Fruit fly (Drosophila melanogaster) whole organism, embryonic: ENCODE results near the gene Acbp6.

Experiments used
- Atf-2 ChIP-seq: fragments of 200-800 bp; sonication (Bioruptor generic); optimal IDR thresholded peaks from 2 replicates; lab custom pipeline; 2016; ENCODE audit warnings: missing biosample characterization, missing genetic modification characterization
- B-H2 ChIP-seq: fragments of 200-800 bp; sonication (Bioruptor generic); optimal IDR thresholded peaks from 2 replicates; lab custom pipeline; 2018; ENCODE audit warnings: missing biosample characterization, mild to moderate bottlenecking, missing genetic modification characterization
- CG1024 ChIP-seq: fragments of 200-800 bp; sonication (Bioruptor generic); IDR thresholded peaks from 2 replicates; pipeline ENCODE4 v1.3.6; 2022; ENCODE audit warnings: missing biosample characterization, missing genetic modification characterization
- CG10267 ChIP-seq: fragments of 200-800 bp; sonication (Bioruptor generic); optimal IDR thresholded peaks from 2 replicates; lab custom pipeline; 2018; ENCODE audit warnings: missing biosample characterization, mild to moderate bottlenecking, missing genetic modification characterization, moderate library complexity
- CG10274 ChIP-seq: fragments of 200-800 bp; sonication (Bioruptor generic); optimal IDR thresholded peaks from 3 replicates; lab custom pipeline; 2017; ENCODE audit warnings: missing biosample characterization, mild to moderate bottlenecking, missing genetic modification characterization
- CG11085 ChIP-seq: fragments of 200-800 bp; sonication (Bioruptor generic); IDR thresholded peaks from 2 replicates; pipeline ENCODE4 v1.3.6; 2022; ENCODE audit warnings: missing biosample characterization, missing genetic modification characterization
- CG12155 ChIP-seq: fragments of 200-800 bp; sonication (Bioruptor generic); optimal IDR thresholded peaks from 3 replicates; lab custom pipeline; 2016; ENCODE audit warnings: missing biosample characterization, missing genetic modification characterization
- CG12769 ChIP-seq: fragments of 200-800 bp; sonication (Bioruptor generic); optimal IDR thresholded peaks from 2 replicates; lab custom pipeline; 2019; ENCODE audit warnings: missing biosample characterization, mild to moderate bottlenecking, missing genetic modification characterization, moderate library complexity
- CG14050 ChIP-seq: fragments of 200-800 bp; sonication (Bioruptor generic); IDR thresholded peaks from 3 replicates; pipeline ENCODE4 v1.3.6; 2022; ENCODE audit warnings: missing biosample characterization, missing genetic modification characterization
- CG17802 ChIP-seq: fragments of 200-800 bp; sonication (Bioruptor generic); optimal IDR thresholded peaks from 2 replicates; lab custom pipeline; 2018; ENCODE audit warnings: missing biosample characterization, mild to moderate bottlenecking, missing genetic modification characterization, moderate library complexity
- CG18599 ChIP-seq: fragments of 200-800 bp; sonication (Bioruptor generic); optimal IDR thresholded peaks from 3 replicates; lab custom pipeline; 2017; ENCODE audit warnings: missing biosample characterization, missing genetic modification characterization, mild to moderate bottlenecking, moderate library complexity, missing genetic modification reagents
- CG2712 ChIP-seq: fragments of 200-800 bp; optimal IDR thresholded peaks from 3 replicates; lab custom pipeline; 2019; ENCODE audit warnings: missing biosample characterization, mild to moderate bottlenecking, missing genetic modification characterization, moderate library complexity
- CG2875 ChIP-seq: fragments of 200-800 bp; sonication (Bioruptor generic); optimal IDR thresholded peaks from 2 replicates; lab custom pipeline; 2017; ENCODE audit warnings: missing biosample characterization, mild to moderate bottlenecking, missing genetic modification characterization, missing genetic modification reagents
- CG32532 ChIP-seq: fragments of 200-800 bp; sonication (Bioruptor generic); IDR thresholded peaks from 2 replicates; pipeline ENCODE4 v1.3.6; 2022; ENCODE audit warnings: missing biosample characterization, missing genetic modification characterization
- CG33557 ChIP-seq: fragments of 200-800 bp; sonication (Bioruptor generic); optimal IDR thresholded peaks from 2 replicates; lab custom pipeline; 2019; ENCODE audit warnings: missing biosample characterization, mild to moderate bottlenecking, missing genetic modification characterization, moderate library complexity
- CG34376 ChIP-seq: fragments of 200-800 bp; sonication (Bioruptor generic); optimal IDR thresholded peaks from 2 replicates; lab custom pipeline; 2018; ENCODE audit warnings: missing biosample characterization, mild to moderate bottlenecking, missing genetic modification characterization
- CG3838 ChIP-seq: fragments of 200-800 bp; sonication (Bioruptor generic); optimal IDR thresholded peaks from 3 replicates; lab custom pipeline; 2016; ENCODE audit warnings: missing biosample characterization, missing genetic modification characterization
- CG42726 ChIP-seq: fragments of 200-800 bp; sonication (Bioruptor generic); IDR thresholded peaks from 2 replicates; pipeline ENCODE4 v1.3.6; 2022; ENCODE audit warnings: missing biosample characterization, missing genetic modification characterization; ENCODE audit not compliant: partially characterized antibody
- CG5953 ChIP-seq: fragments of 200-800 bp; sonication (Bioruptor generic); IDR thresholded peaks from 2 replicates; pipeline ENCODE4 v1.3.6; 2022; ENCODE audit warnings: missing biosample characterization, missing genetic modification characterization
- CG6683 ChIP-seq: fragments of 200-800 bp; sonication (Bioruptor generic); optimal IDR thresholded peaks from 2 replicates; lab custom pipeline; 2017; ENCODE audit warnings: missing biosample characterization, mild to moderate bottlenecking, missing genetic modification characterization, missing genetic modification reagents
- CG6689 ChIP-seq: fragments of 200-800 bp; sonication (Bioruptor generic); IDR thresholded peaks from 2 replicates; pipeline ENCODE4 v1.3.6; 2022; ENCODE audit warnings: missing biosample characterization, missing genetic modification characterization
- CG6791 ChIP-seq: fragments of 200-800 bp; sonication (Bioruptor generic); IDR thresholded peaks from 3 replicates; pipeline ENCODE4 v1.3.6; 2022; ENCODE audit warnings: missing biosample characterization, missing genetic modification characterization; ENCODE audit not compliant: partially characterized antibody
- CoRest ChIP-seq: fragments of 200-800 bp; sonication (Bioruptor generic); optimal IDR thresholded peaks from 3 replicates; lab custom pipeline; 2018; ENCODE audit warnings: missing biosample characterization, mild to moderate bottlenecking, missing genetic modification characterization, moderate library complexity
- Drgx ChIP-seq: fragments of 200-800 bp; sonication (Bioruptor generic); IDR thresholded peaks from 2 replicates; pipeline ENCODE4 v1.3.6; 2022; ENCODE audit warnings: missing biosample characterization, missing genetic modification characterization
- Fer3 ChIP-seq: fragments of 200-800 bp; sonication (Bioruptor generic); optimal IDR thresholded peaks from 2 replicates; lab custom pipeline; 2018; ENCODE audit warnings: missing biosample characterization, mild to moderate bottlenecking, missing genetic modification characterization, moderate library complexity
- Hr51 ChIP-seq, 2 experiments: fragments of 200-800 bp; sonication (Bioruptor generic); optimal IDR thresholded peaks; 2 replicates in 1 of 2; 3 replicates in 1 of 2; lab custom pipeline; 2016 to 2018; ENCODE audit warnings: missing biosample characterization in 2 of 2, missing genetic modification characterization in 2 of 2, mild to moderate bottlenecking in 1 of 2, moderate library complexity in 1 of 2
- Lpt ChIP-seq: fragments of >200 bp; optimal IDR thresholded peaks from 2 replicates; lab custom pipeline; 2018; ENCODE audit warnings: missing biosample characterization, missing genetic modification characterization
- MESR4 ChIP-seq: fragments of 200-800 bp; sonication (Bioruptor generic); optimal IDR thresholded peaks from 2 replicates; lab custom pipeline; 2018; ENCODE audit warnings: missing biosample characterization, mild to moderate bottlenecking, missing genetic modification characterization, moderate library complexity
- Sin3A ChIP-seq: fragments of >200 bp; optimal IDR thresholded peaks from 2 replicates; lab custom pipeline; 2018
- Stat92E ChIP-seq, 3 experiments: fragments of >200 bp in 2 of 3; fragments of 200-800 bp in 1 of 3; sonication (Bioruptor generic) in 1 of 3; optimal IDR thresholded peaks; 2 replicates each; lab custom pipeline; 2017 to 2019; ENCODE audit warnings: missing biosample characterization in 3 of 3, missing genetic modification characterization in 3 of 3, mild to moderate bottlenecking in 1 of 3, moderate library complexity in 1 of 3
- Taf1 ChIP-seq: fragments of 200-800 bp; sonication (Bioruptor generic); IDR thresholded peaks from 2 replicates; pipeline ENCODE4 v1.3.6; 2022; ENCODE audit warnings: missing biosample characterization, missing genetic modification characterization
- Tbp ChIP-seq: fragments of >200 bp; optimal IDR thresholded peaks from 2 replicates; lab custom pipeline; 2018; ENCODE audit warnings: missing biosample characterization, missing genetic modification characterization
- bbx ChIP-seq: fragments of 200-800 bp; sonication (Bioruptor generic); IDR thresholded peaks from 2 replicates; pipeline ENCODE4 v1.3.6; 2022; ENCODE audit warnings: missing biosample characterization, missing genetic modification characterization; ENCODE audit not compliant: partially characterized antibody
- br ChIP-seq: fragments of >200 bp; optimal IDR thresholded peaks from 2 replicates; lab custom pipeline; 2017
- emc ChIP-seq: fragments of 200-800 bp; sonication (Bioruptor generic); optimal IDR thresholded peaks from 2 replicates; lab custom pipeline; 2016; ENCODE audit warnings: missing biosample characterization, missing genetic modification characterization
- ewg ChIP-seq: fragments of 200-800 bp; sonication (Bioruptor generic); optimal IDR thresholded peaks from 3 replicates; lab custom pipeline; 2017; ENCODE audit warnings: mild to moderate bottlenecking, missing biosample characterization, missing genetic modification reagents, missing genetic modification characterization
- fd102C ChIP-seq: fragments of 200-800 bp; sonication (Bioruptor generic); optimal IDR thresholded peaks from 2 replicates; lab custom pipeline; 2018; ENCODE audit warnings: missing biosample characterization, mild to moderate bottlenecking, missing genetic modification characterization, moderate library complexity
- ftz-f1 ChIP-seq: fragments of 200-800 bp; sonication (Bioruptor generic); optimal IDR thresholded peaks from 2 replicates; lab custom pipeline; 2016; ENCODE audit warnings: missing biosample characterization, missing genetic modification characterization
- hth ChIP-seq: fragments of >200 bp; optimal IDR thresholded peaks from 2 replicates; lab custom pipeline; 2017; ENCODE audit warnings: inconsistent platforms
- odd ChIP-seq: fragments of 200-800 bp; sonication (Bioruptor generic); optimal IDR thresholded peaks from 2 replicates; lab custom pipeline; 2017; ENCODE audit warnings: missing biosample characterization, mild to moderate bottlenecking, missing genetic modification characterization
- otp ChIP-seq: fragments of 200-800 bp; sonication (Bioruptor generic); IDR thresholded peaks from 3 replicates; pipeline ENCODE4, ENCODE4 v1.3.6; 2022; ENCODE audit warnings: missing biosample characterization, missing genetic modification characterization
- p53 ChIP-seq: fragments of 200-800 bp; sonication (Bioruptor generic); optimal IDR thresholded peaks from 2 replicates; lab custom pipeline; 2016; ENCODE audit warnings: missing biosample characterization, missing genetic modification characterization
- pho ChIP-seq: fragments of 200-800 bp; sonication (Bioruptor generic); optimal IDR thresholded peaks from 2 replicates; lab custom pipeline; 2016; ENCODE audit warnings: missing biosample characterization, missing genetic modification characterization
- sens ChIP-seq: fragments of 200-800 bp; sonication (Bioruptor generic); peaks from one replicate; lab custom pipeline; 2016; ENCODE audit warnings: missing biosample characterization, missing genetic modification characterization
- sima ChIP-seq: fragments of 200-800 bp; sonication (Bioruptor generic); optimal IDR thresholded peaks from 2 replicates; lab custom pipeline; 2016; ENCODE audit warnings: missing biosample characterization, missing genetic modification characterization
- tup ChIP-seq: fragments of 200-800 bp; sonication (Bioruptor generic); optimal IDR thresholded peaks from 2 replicates; lab custom pipeline; 2016; ENCODE audit warnings: missing biosample characterization, mild to moderate bottlenecking, missing genetic modification characterization, moderate library complexity
- usp ChIP-seq: fragments of >200 bp; optimal IDR thresholded peaks from 2 replicates; lab custom pipeline; 2017; ENCODE audit warnings: missing biosample characterization, missing genetic modification characterization
- vnd ChIP-seq: fragments of 200-800 bp; sonication (Bioruptor generic); IDR thresholded peaks from 3 replicates; pipeline ENCODE4 v1.3.6; 2022; ENCODE audit warnings: missing biosample characterization, missing genetic modification characterization; ENCODE audit not compliant: partially characterized antibody
- vvl ChIP-seq: fragments of 200-800 bp; sonication (Bioruptor generic); IDR thresholded peaks from 2 replicates; pipeline ENCODE4 v1.3.6; 2022; ENCODE audit warnings: missing biosample characterization, missing genetic modification characterization
- wek ChIP-seq: fragments of 200-800 bp; sonication (Bioruptor generic); optimal IDR thresholded peaks from 3 replicates; lab custom pipeline; 2018; ENCODE audit warnings: missing biosample characterization, mild to moderate bottlenecking, missing genetic modification characterization, moderate library complexity
- zen2 ChIP-seq: fragments of 200-800 bp; sonication (Bioruptor generic); IDR thresholded peaks from 3 replicates; pipeline ENCODE4 v1.3.6; 2022; ENCODE audit warnings: missing biosample characterization, missing genetic modification characterization; ENCODE audit not compliant: partially characterized antibody
- zfh2 ChIP-seq: fragments of 200-800 bp; sonication (Bioruptor generic); optimal IDR thresholded peaks from 2 replicates; lab custom pipeline; 2016; ENCODE audit warnings: missing biosample characterization, missing genetic modification characterization

The Acbp6 gene

dm6 chr3L:7156890-7157289, 28.2 kb downstream of the Acbp6 start, which contains the start of gene corn (continued):
- TF ChIP-seq CG2875 (no peak), Hr51 (GFP tag; optimal IDR thresholded peaks at IDR 0.05; lab: Kevin White, UChicago) (no peak), usp (GFP tag; lab: Kevin White, UChicago) (no peak), CG6683 (GFP tag; lab: Kevin White, UChicago) (no peak), Taf1 (GFP tag; lab: Robert Waterston, UW) (no peak), br (no peak), Sin3A (no peak), B-H2 (GFP tag; lab: Kevin White, UChicago) (peak; percentile 0), CG5953 (GFP tag; lab: Robert Waterston, UW) (no peak), CoRest (tag; lab: Kevin White, UChicago) (no peak), CG14050 (GFP tag; lab: Robert Waterston, UW) (no peak), CG1024 (GFP tag; lab: Robert Waterston, UW) (no peak), sima (GFP tag; lab: Kevin White, UChicago) (no peak), CG6791 (GFP tag; lab: Robert Waterston, UW) (peak; percentile 36; the same call in 2 of the 3 replicates), bbx (GFP tag; lab: Robert Waterston, UW) (peak; percentile 40; the same call in 1 of the 2 replicates), CG6689 (GFP tag; lab: Robert Waterston, UW) (no peak), Atf-2 (GFP tag; lab: Kevin White, UChicago) (no peak), CG10267 (tag; lab: Kevin White, UChicago) (no peak), Fer3 (tag; lab: Kevin White, UChicago) (no peak), CG42726 (GFP tag; lab: Robert Waterston, UW) (peak; percentile 42; the same call in 1 of the 2 replicates), Stat92E (GFP tag; optimal IDR thresholded peaks at IDR 0.05; lab: Kevin White, UChicago) (no peak), CG3838 (GFP tag; lab: Kevin White, UChicago) (no peak), CG12769 (tag; lab: Kevin White, UChicago) (no peak), zen2 (GFP tag; lab: Robert Waterston, UW) (no peak), ewg (GFP tag; lab: Kevin White, UChicago) (peak; percentile 4), fd102C (GFP tag; lab: Kevin White, UChicago) (no peak), Drgx (GFP tag; lab: Robert Waterston, UW) (no peak), CG34376 (GFP tag; lab: Kevin White, UChicago) (no peak), hth (lab: Kevin White, UChicago) (no peak), ftz-f1 (GFP tag; lab: Kevin White, UChicago) (no peak), odd (GFP tag; lab: Kevin White, UChicago) (no peak), otp (GFP tag; lab: Robert Waterston, UW) (no peak), CG12155 (GFP tag; lab: Kevin White, UChicago) (no peak), CG33557 (GFP tag; lab: Kevin White, UChicago) (no peak), CG11085 (GFP tag; lab: Robert Waterston, UW) (no peak), CG2712 (tag; lab: Kevin White, UChicago) (no peak), CG10274 (no peak), tup (GFP tag; lab: Kevin White, UChicago) (no peak), CG32532 (no peak; the same call in 1 of the 2 replicates), MESR4 (GFP tag; lab: Kevin White, UChicago) (peak; percentile 7), wek (GFP tag; lab: Kevin White, UChicago) (no peak), vvl (no peak), vnd (no peak), Lpt (GFP tag; lab: Kevin White, UChicago) (no peak), emc (GFP tag; lab: Kevin White, UChicago) (no peak), CG17802 (no peak), zfh2 (no peak), pho (no peak), Tbp (GFP tag; lab: Kevin White, UChicago) (peak; percentile 29), CG18599 (GFP tag; lab: Kevin White, UChicago) (no peak), p53 (GFP tag; lab: Kevin White, UChicago) (no peak), sens (GFP tag; lab: Kevin White, UChicago) (peak; percentile 90)
